Fruit fly (Drosophila melanogaster): ENCODE results near the gene Tsp66E.

DNA sequence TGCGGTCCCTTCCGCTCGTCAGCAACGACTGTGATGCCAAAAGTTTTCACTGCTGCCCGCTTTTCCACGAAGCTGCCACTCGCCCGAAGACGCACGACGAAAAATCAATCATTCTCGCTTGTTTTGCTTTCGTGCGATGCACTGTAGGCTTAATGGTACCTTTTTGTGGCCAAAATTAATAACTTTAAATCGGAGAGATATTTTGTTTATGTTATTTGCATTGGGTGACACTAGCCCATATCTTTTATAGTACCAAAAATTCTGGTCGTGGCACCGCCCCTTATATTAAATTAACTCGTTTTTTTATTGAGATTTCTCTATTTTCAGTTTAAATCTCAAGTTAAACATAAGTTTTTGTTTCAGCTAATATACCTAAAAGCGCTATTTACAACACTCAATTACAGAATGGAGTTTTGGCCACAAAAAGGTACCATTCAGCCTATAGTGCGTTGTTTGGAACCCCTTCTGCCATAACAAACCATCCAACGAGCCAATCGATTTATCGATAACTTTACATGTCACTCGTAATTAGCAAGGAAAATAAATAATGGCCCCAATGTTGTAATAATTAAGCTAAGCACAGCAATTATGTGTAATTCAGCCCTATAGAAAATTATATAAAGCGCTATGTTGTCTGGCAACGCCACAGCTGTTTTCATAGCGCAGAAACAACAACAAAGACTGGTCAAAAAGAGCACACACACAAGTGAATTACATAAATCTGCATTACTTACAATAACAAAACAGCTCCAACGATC, 41.1 kb downstream of the Tsp66E start:
- no peak for TF ChIP-seq Myc (optimal IDR thresholded peaks at IDR 0.05)
- TF ChIP-seq h (optimal IDR thresholded peaks at IDR 0.05) = no peak
- TF ChIP-seq Sin3A (optimal IDR thresholded peaks at IDR 0.05) = no peak
- no peak for TF ChIP-seq psq (optimal IDR thresholded peaks at IDR 0.05)

Data from Kc167 (cell line).